Fruit fly (Drosophila melanogaster): ENCODE measurements around the gene AdamTS-B.

The AdamTS-B gene

dm6 chrX:5715455-5716227, 17.3 kb downstream of the AdamTS-B start (continued):
- TF ChIP-seq Camta (GFP tag; optimal IDR thresholded peaks at IDR 0.05) (no peak), CG4360 (GFP tag; IDR thresholded peaks at IDR 0.05) (no peak), Neu2 (GFP tag; optimal IDR thresholded peaks at IDR 0.05; ENCODE audit: borderline replicate concordance) (no peak), sr (GFP tag; IDR thresholded peaks at IDR 0.05) (no peak), NK7.1 (GFP tag; optimal IDR thresholded peaks at IDR 0.05) (no peak), nau (GFP tag; optimal IDR thresholded peaks at IDR 0.05) (no peak), CG17802 (tag; optimal IDR thresholded peaks at IDR 0.05) (no peak), sd (tag; optimal IDR thresholded peaks at IDR 0.05) (peak; percentile 3), CHES-1-like (GFP tag; optimal IDR thresholded peaks at IDR 0.05) (no peak), Vsx1 (GFP tag; optimal IDR thresholded peaks at IDR 0.05) (no peak), GATAe (GFP tag; conservative IDR thresholded peaks at IDR 0.05) (no peak), Deaf1 (tag; optimal IDR thresholded peaks at IDR 0.05) (peak; percentile 3), pho (GFP tag; optimal IDR thresholded peaks at IDR 0.05) (no peak), CG6791 (GFP tag; IDR thresholded peaks at IDR 0.05; ENCODE audit: partially characterized antibody) (no peak), CG3847 (GFP tag; IDR thresholded peaks at IDR 0.05) (0 out of 2 replicates have a peak, but pooled peaks have one; percentile 7), D (optimal IDR thresholded peaks at IDR 0.05) (no peak), D (GFP tag; optimal IDR thresholded peaks at IDR 0.05) (no peak), CG10979 (tag; optimal IDR thresholded peaks at IDR 0.05) (peak; percentile 50), CG18599 (GFP tag; optimal IDR thresholded peaks at IDR 0.05) (no peak), CG9876 (GFP tag; optimal IDR thresholded peaks at IDR 0.05) (no peak), CG1647 (GFP tag; optimal IDR thresholded peaks at IDR 0.05) (no peak), HLH4C (GFP tag; IDR thresholded peaks at IDR 0.05; ENCODE audit: partially characterized antibody) (no peak), CG7839 (tag; optimal IDR thresholded peaks at IDR 0.05) (peak; percentile 19), CG6683 (GFP tag; optimal IDR thresholded peaks at IDR 0.05) (no peak), cad (GFP tag; optimal IDR thresholded peaks at IDR 0.05) (no peak), Elba2 (GFP tag; optimal IDR thresholded peaks at IDR 0.05) (no peak), Rx (GFP tag; IDR thresholded peaks at IDR 0.05) (no peak), E2f2 (GFP tag; IDR thresholded peaks at IDR 0.05) (0 out of 2 replicates have a peak, but pooled peaks have one; percentile 22), CG7271 (tag; optimal IDR thresholded peaks at IDR 0.05) (no peak), tin (GFP tag; optimal IDR thresholded peaks at IDR 0.05) (no peak), CG3838 (GFP tag; optimal IDR thresholded peaks at IDR 0.05) (no peak), salm (tag; optimal IDR thresholded peaks at IDR 0.05) (no peak), ewg (GFP tag; optimal IDR thresholded peaks at IDR 0.05) (no peak), CG12391 (tag; optimal IDR thresholded peaks at IDR 0.05) (no peak), Jarid2 (GFP tag; optimal IDR thresholded peaks at IDR 0.05) (no peak), CG3995 (GFP tag; optimal IDR thresholded peaks at IDR 0.05) (no peak), HmgD (GFP tag; optimal IDR thresholded peaks at IDR 0.05) (no peak), B-H1 (GFP tag; IDR thresholded peaks at IDR 0.05) (no peak), nom (GFP tag; optimal IDR thresholded peaks at IDR 0.05) (no peak), oc (tag; optimal IDR thresholded peaks at IDR 0.05) (no peak), CG17385 (GFP tag; optimal IDR thresholded peaks at IDR 0.05) (no peak), CG2116 (GFP tag; optimal IDR thresholded peaks at IDR 0.05) (no peak), CG9797 (GFP tag; optimal IDR thresholded peaks at IDR 0.05) (no peak), CG8765 (GFP tag; IDR thresholded peaks at IDR 0.05) (no peak), CG13287 (GFP tag; IDR thresholded peaks at IDR 0.05; ENCODE audit: partially characterized antibody) (peak; percentile 42; the same call in 1 of the 2 replicates), Spps (tag; optimal IDR thresholded peaks at IDR 0.05) (no peak), ERR (GFP tag; optimal IDR thresholded peaks at IDR 0.05) (no peak), CG11695 (GFP tag; IDR thresholded peaks at IDR 0.05) (0 out of 3 replicates have a peak, but pooled peaks have one; percentile 9), CG7556 (GFP tag; optimal IDR thresholded peaks at IDR 0.05) (no peak)
